Fruit fly (Drosophila melanogaster): Measurements from ENCODE around the gene fon.

The fon gene

dm6 chr2L:19342018-19342417 lies 44.0 kb downstream of the fon start (continued):
- TF ChIP-seq nerfin-1 (tag; optimal IDR thresholded peaks at IDR 0.05) (peak; percentile 31), D (optimal IDR thresholded peaks at IDR 0.05) (no peak), D (GFP tag; optimal IDR thresholded peaks at IDR 0.05) (peak; percentile 62), CG8388 (GFP tag; optimal IDR thresholded peaks at IDR 0.05) (peak; percentile 69), CG32772 (GFP tag; IDR thresholded peaks at IDR 0.05) (peak; percentile 46; the same call in 1 of the 2 replicates), Taf1 (GFP tag; IDR thresholded peaks at IDR 0.05) (no peak), CG9609 (GFP tag; optimal IDR thresholded peaks at IDR 0.05) (peak; percentile 14), Blimp-1 (GFP tag; optimal IDR thresholded peaks at IDR 0.05) (peak; percentile 74), CG13424 (tag; optimal IDR thresholded peaks at IDR 0.05) (peak; percentile 28), grau (tag; optimal IDR thresholded peaks at IDR 0.05) (peak; percentile 48), otp (GFP tag; IDR thresholded peaks at IDR 0.05) (0 out of 3 replicates have a peak, but pooled peaks have one; percentile 51), CG4617 (GFP tag; optimal IDR thresholded peaks at IDR 0.05; ENCODE audit: borderline replicate concordance) (no peak), nom (GFP tag; optimal IDR thresholded peaks at IDR 0.05) (peak; percentile 86), NK7.1 (GFP tag; optimal IDR thresholded peaks at IDR 0.05) (no peak), cg (GFP tag; optimal IDR thresholded peaks at IDR 0.05) (no peak), rib (GFP tag; IDR thresholded peaks at IDR 0.05) (no peak), CG3847 (GFP tag; IDR thresholded peaks at IDR 0.05) (no peak), CG14050 (GFP tag; IDR thresholded peaks at IDR 0.05) (no peak), chif (GFP tag; optimal IDR thresholded peaks at IDR 0.05) (peak; percentile 5 to 59), dimm (GFP tag; IDR thresholded peaks at IDR 0.05) (no peak), CG14667 (GFP tag; IDR thresholded peaks at IDR 0.05) (no peak), CG6654 (GFP tag; optimal IDR thresholded peaks at IDR 0.05) (peak; percentile 23), gcm (GFP tag; optimal IDR thresholded peaks at IDR 0.05) (peak; percentile 94), Dad (GFP tag; optimal IDR thresholded peaks at IDR 0.05) (no peak), phol (tag; optimal IDR thresholded peaks at IDR 0.05) (peak; percentile 68), lola (GFP tag; optimal IDR thresholded peaks at IDR 0.05) (peak in 1 of 3 experiments; percentile 68), lmd (GFP tag; IDR thresholded peaks at IDR 0.05) (no peak), CG2202 (tag; optimal IDR thresholded peaks at IDR 0.05) (peak; percentile 51), CG2875 (GFP tag; optimal IDR thresholded peaks at IDR 0.05) (peak; percentile 50), schlank (tag; optimal IDR thresholded peaks at IDR 0.05) (no peak), repo (GFP tag; optimal IDR thresholded peaks at IDR 0.05) (peak; percentile 12), Asciz (GFP tag; optimal IDR thresholded peaks at IDR 0.05) (peak; percentile 27), stwl (tag; optimal IDR thresholded peaks at IDR 0.05) (peak; percentile 6), CG42726 (GFP tag; IDR thresholded peaks at IDR 0.05; ENCODE audit: partially characterized antibody) (no peak), H2.0 (GFP tag; IDR thresholded peaks at IDR 0.05) (peak; percentile 45; the same call in 1 of the 2 replicates), luna (GFP tag; optimal IDR thresholded peaks at IDR 0.05) (no peak), ase (GFP tag; IDR thresholded peaks at IDR 0.05) (no peak), nau (GFP tag; optimal IDR thresholded peaks at IDR 0.05) (no peak), Oli (tag; optimal IDR thresholded peaks at IDR 0.05) (peak; percentile 66), CG4360 (GFP tag; IDR thresholded peaks at IDR 0.05) (0 out of 2 replicates have a peak, but pooled peaks have one; percentile 12), CG16815 (GFP tag; optimal IDR thresholded peaks at IDR 0.05) (peak; percentile 53), CG10959 (GFP tag; IDR thresholded peaks at IDR 0.05) (peak; percentile 50; the same call in 1 of the 2 replicates), D19A (tag; optimal IDR thresholded peaks at IDR 0.05) (peak; percentile 7), Abd-B (GFP tag; optimal IDR thresholded peaks at IDR 0.05) (no peak), CG11093 (GFP tag; IDR thresholded peaks at IDR 0.05) (peak; percentile 60; the same call in 1 of the 3 replicates), Stat92E (GFP tag; optimal IDR thresholded peaks at IDR 0.05) (no peak), CG1602 (GFP tag; optimal IDR thresholded peaks at IDR 0.05) (peak; percentile 33), Mad (GFP tag; optimal IDR thresholded peaks at IDR 0.05) (no peak), Poxn (GFP tag; IDR thresholded peaks at IDR 0.05) (no peak), CG3995 (GFP tag; optimal IDR thresholded peaks at IDR 0.05) (no peak)
